Fruit fly (Drosophila melanogaster) whole organism, embryonic: ENCODE measurements around the gene CG32945.

Experiments
- CG15073 ChIP-seq: fragments of 200-800 bp; sonication (Bioruptor generic); optimal IDR thresholded peaks from 2 replicates; lab custom pipeline; 2016; ENCODE audit warnings: missing biosample characterization, missing genetic modification characterization
- CG18599 ChIP-seq: fragments of 200-800 bp; sonication (Bioruptor generic); optimal IDR thresholded peaks from 3 replicates; lab custom pipeline; 2017; ENCODE audit warnings: missing biosample characterization, missing genetic modification characterization, mild to moderate bottlenecking, moderate library complexity, missing genetic modification reagents
- schlank ChIP-seq: fragments of 200-800 bp; sonication (Bioruptor generic); optimal IDR thresholded peaks from 2 replicates; lab custom pipeline; 2018; ENCODE audit warnings: missing biosample characterization, mild to moderate bottlenecking, missing genetic modification characterization
- slou ChIP-seq: fragments of 200-800 bp; sonication (Bioruptor generic); optimal IDR thresholded peaks from 3 replicates; lab custom pipeline; 2016; ENCODE audit warnings: missing biosample characterization, missing genetic modification characterization

DNA sequence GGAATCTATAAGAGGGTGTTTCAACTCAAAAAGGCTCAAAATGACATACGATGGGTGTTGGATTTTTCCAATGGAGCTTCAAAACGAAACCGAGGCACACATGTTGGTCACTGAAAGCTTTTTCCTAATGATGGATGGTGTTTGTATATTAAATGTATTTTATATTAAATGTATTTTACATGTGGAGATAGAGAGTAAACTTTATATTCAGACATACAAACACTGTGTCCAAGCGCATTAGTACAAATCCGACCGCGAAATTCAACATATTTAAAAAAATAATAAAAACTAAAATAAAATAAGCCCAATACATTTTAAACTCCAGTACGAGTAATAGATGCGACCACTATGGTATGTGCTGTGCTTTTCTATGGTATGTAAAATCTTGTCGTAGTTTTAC lies 37.4 kb downstream of the CG32945 start, which contains the start of gene Mur82C:
- TF ChIP-seq slou (GFP tag; lab: Kevin White, UChicago) (no peak), CG15073 (GFP tag; lab: Kevin White, UChicago) (no peak), CG18599 (GFP tag; lab: Kevin White, UChicago) (no peak), schlank (no peak)
